Fruit fly (Drosophila melanogaster) whole organism, embryonic: ENCODE data around the gene CG6005.
A peak's percentile ranks its signal among the peaks of the same experiment; 100 is the strongest.

ENCODE experiments used
- ATbp ChIP-seq: fragments of 200-800 bp; sonication (Bioruptor generic); optimal IDR thresholded peaks from 2 replicates; lab custom pipeline; 2017; ENCODE audit warnings: missing biosample characterization, mild to moderate bottlenecking, missing genetic modification characterization, missing genetic modification reagents
- Adf1 ChIP-seq: fragments of 200-800 bp; sonication (Bioruptor generic); IDR thresholded peaks from 2 replicates; pipeline ENCODE4 v1.3.6; 2022; ENCODE audit warnings: missing biosample characterization, missing genetic modification characterization
- CG10209 ChIP-seq: fragments of 200-800 bp; sonication (Bioruptor generic); optimal IDR thresholded peaks from 3 replicates; lab custom pipeline; 2017; ENCODE audit warnings: missing biosample characterization, mild to moderate bottlenecking, missing genetic modification characterization, missing genetic modification reagents
- CG10565 ChIP-seq: fragments of 200-800 bp; sonication (Bioruptor generic); optimal IDR thresholded peaks from 3 replicates; lab custom pipeline; 2016; ENCODE audit warnings: missing biosample characterization, mild to moderate bottlenecking, missing genetic modification characterization
- CG11085 ChIP-seq: fragments of 200-800 bp; sonication (Bioruptor generic); IDR thresholded peaks from 2 replicates; pipeline ENCODE4 v1.3.6; 2022; ENCODE audit warnings: missing biosample characterization, missing genetic modification characterization
- CG11247 ChIP-seq: fragments of 200-800 bp; sonication (Bioruptor generic); IDR thresholded peaks from 2 replicates; pipeline ENCODE4 v1.3.6; 2022; ENCODE audit warnings: missing biosample characterization, missing genetic modification characterization
- CG14860 ChIP-seq: fragments of 200-800 bp; sonication (Bioruptor generic); IDR thresholded peaks from 3 replicates; pipeline ENCODE4 v1.3.6; 2022; ENCODE audit warnings: missing biosample characterization, missing genetic modification characterization; ENCODE audit not compliant: partially characterized antibody
- CG14965 ChIP-seq: fragments of 200-800 bp; sonication (Bioruptor generic); optimal IDR thresholded peaks from 2 replicates; lab custom pipeline; 2016; ENCODE audit warnings: missing biosample characterization, missing genetic modification characterization, borderline replicate concordance
- CG16813 ChIP-seq: fragments of 200-800 bp; sonication (Bioruptor generic); IDR thresholded peaks from 3 replicates; pipeline ENCODE4 v1.3.6; 2022; ENCODE audit warnings: missing biosample characterization, missing genetic modification characterization; ENCODE audit not compliant: partially characterized antibody
- CG2712 ChIP-seq: fragments of 200-800 bp; optimal IDR thresholded peaks from 3 replicates; lab custom pipeline; 2019; ENCODE audit warnings: missing biosample characterization, mild to moderate bottlenecking, missing genetic modification characterization, moderate library complexity
- CG31224 ChIP-seq: fragments of 200-800 bp; sonication (Bioruptor generic); IDR thresholded peaks from 2 replicates; pipeline ENCODE4 v1.3.6; 2022; ENCODE audit warnings: missing biosample characterization, missing genetic modification characterization
- CG31365 ChIP-seq: fragments of 200-800 bp; sonication (Bioruptor generic); optimal IDR thresholded peaks from 2 replicates; lab custom pipeline; 2018; ENCODE audit warnings: missing biosample characterization, mild to moderate bottlenecking, missing genetic modification characterization
- CG3726 ChIP-seq: fragments of 200-800 bp; sonication (Bioruptor generic); IDR thresholded peaks from 3 replicates; pipeline ENCODE4, ENCODE4 v1.3.6; 2022; ENCODE audit warnings: missing biosample characterization, missing genetic modification characterization
- CG4282 ChIP-seq: fragments of 200-800 bp; sonication (Bioruptor generic); optimal IDR thresholded peaks from 2 replicates; lab custom pipeline; 2016; ENCODE audit warnings: missing biosample characterization, missing genetic modification characterization
- CG4328 ChIP-seq: fragments of 200-800 bp; sonication (Bioruptor generic); optimal IDR thresholded peaks from 3 replicates; lab custom pipeline; 2017; ENCODE audit warnings: missing biosample characterization, missing genetic modification reagents, missing genetic modification characterization
- CG4424 ChIP-seq: fragments of 200-800 bp; sonication (Bioruptor generic); optimal IDR thresholded peaks from 3 replicates; lab custom pipeline; 2016; ENCODE audit warnings: missing biosample characterization, missing genetic modification characterization
- CG5180 ChIP-seq: fragments of 200-800 bp; sonication (Bioruptor generic); optimal IDR thresholded peaks from 3 replicates; lab custom pipeline; 2017; ENCODE audit warnings: missing biosample characterization, missing genetic modification characterization, mild to moderate bottlenecking, moderate library complexity, missing genetic modification reagents
- CG7357 ChIP-seq: fragments of 200-800 bp; sonication (Bioruptor generic); IDR thresholded peaks from 3 replicates; pipeline ENCODE4 v1.3.6; 2022; ENCODE audit warnings: missing biosample characterization, missing genetic modification characterization
- CG7372 ChIP-seq: fragments of 200-800 bp; sonication (Bioruptor generic); IDR thresholded peaks from 2 replicates; pipeline ENCODE4 v1.3.6; 2022; ENCODE audit warnings: missing biosample characterization, missing genetic modification characterization
- CG7839 ChIP-seq: fragments of 200-800 bp; sonication (Bioruptor generic); optimal IDR thresholded peaks from 3 replicates; lab custom pipeline; 2018; ENCODE audit warnings: missing biosample characterization, mild to moderate bottlenecking, missing genetic modification characterization, moderate library complexity
- Dfd ChIP-seq, 2 experiments: fragments of >200 bp; optimal IDR thresholded peaks; 2 replicates each; lab custom pipeline; 2017; ENCODE audit warnings: missing biosample characterization in 2 of 2, missing genetic modification characterization in 2 of 2
- Eip74EF ChIP-seq, 2 experiments: fragments of 200-800 bp in 1 of 2; fragments of >200 bp in 1 of 2; sonication (Bioruptor generic) in 1 of 2; optimal IDR thresholded peaks; 2 replicates each; lab custom pipeline; 2017 to 2019; ENCODE audit warnings: missing biosample characterization in 2 of 2, missing genetic modification characterization in 2 of 2, mild to moderate bottlenecking in 1 of 2, moderate library complexity in 1 of 2
- HLH54F ChIP-seq: fragments of 200-800 bp; sonication (Bioruptor generic); optimal IDR thresholded peaks from 3 replicates; lab custom pipeline; 2016; ENCODE audit warnings: missing biosample characterization, missing genetic modification characterization
- Lim3 ChIP-seq: fragments of 200-800 bp; sonication (Bioruptor generic); IDR thresholded peaks from 2 replicates; pipeline ENCODE4 v1.3.6; 2022; ENCODE audit warnings: missing biosample characterization, missing genetic modification characterization
- Med ChIP-seq: fragments of 200-800 bp; sonication (Bioruptor generic); peaks from one replicate; lab custom pipeline; 2016; ENCODE audit warnings: missing biosample characterization, missing genetic modification characterization, mild to moderate bottlenecking, inconsistent platforms, moderate library complexity
- Mes4 ChIP-seq: fragments of 200-800 bp; sonication (Bioruptor generic); optimal IDR thresholded peaks from 2 replicates; lab custom pipeline; 2016; ENCODE audit warnings: missing biosample characterization, missing genetic modification characterization
- Opbp ChIP-seq: fragments of 200-800 bp; sonication (Bioruptor generic); IDR thresholded peaks from 3 replicates; pipeline ENCODE4 v1.3.6; 2022; ENCODE audit warnings: missing biosample characterization, missing genetic modification characterization; ENCODE audit not compliant: partially characterized antibody
- Optix ChIP-seq: fragments of 200-800 bp; sonication (Bioruptor generic); IDR thresholded peaks from 3 replicates; pipeline ENCODE4 v1.3.6; 2022; ENCODE audit warnings: missing biosample characterization, missing genetic modification characterization
- Scr ChIP-seq: fragments of 200-800 bp; sonication (Bioruptor generic); IDR thresholded peaks from 2 replicates; pipeline ENCODE4 v1.3.6; 2022; ENCODE audit warnings: missing biosample characterization, missing genetic modification characterization; ENCODE audit not compliant: partially characterized antibody
- Side ChIP-seq: fragments of 200-800 bp; sonication (Bioruptor generic); optimal IDR thresholded peaks from 2 replicates; lab custom pipeline; 2016; ENCODE audit warnings: missing biosample characterization, missing genetic modification characterization
- Sox102F ChIP-seq: fragments of 200-800 bp; sonication (Bioruptor generic); optimal IDR thresholded peaks from 2 replicates; lab custom pipeline; 2018; ENCODE audit warnings: missing biosample characterization, mild to moderate bottlenecking, missing genetic modification characterization, moderate library complexity
- TFAM ChIP-seq: fragments of 200-800 bp; sonication (Bioruptor generic); optimal IDR thresholded peaks from 2 replicates; lab custom pipeline; 2017; ENCODE audit warnings: missing biosample characterization, missing genetic modification characterization, inconsistent platforms
- Xbp1 ChIP-seq: fragments of 200-800 bp; sonication (Bioruptor generic); optimal IDR thresholded peaks from 3 replicates; lab custom pipeline; 2016; ENCODE audit warnings: missing biosample characterization, mild to moderate bottlenecking, missing genetic modification characterization
- fd96Cb ChIP-seq: fragments of 200-800 bp; sonication (Bioruptor generic); optimal IDR thresholded peaks from 2 replicates; lab custom pipeline; 2018; ENCODE audit warnings: missing biosample characterization, mild to moderate bottlenecking, missing genetic modification characterization, moderate library complexity
- fu2 ChIP-seq: fragments of 200-800 bp; sonication (Bioruptor generic); optimal IDR thresholded peaks from 2 replicates; lab custom pipeline; 2016; ENCODE audit warnings: missing biosample characterization, missing genetic modification characterization
- grn ChIP-seq: fragments of 200-800 bp; sonication (Bioruptor generic); optimal IDR thresholded peaks from 3 replicates; lab custom pipeline; 2017; ENCODE audit warnings: missing biosample characterization, missing genetic modification characterization
- hb ChIP-seq: fragments of 200-800 bp; sonication (Bioruptor generic); IDR thresholded peaks from 3 replicates; pipeline ENCODE4 v1.3.6; 2022; ENCODE audit warnings: missing biosample characterization, missing genetic modification characterization; ENCODE audit not compliant: partially characterized antibody
- inv ChIP-seq: fragments of 200-800 bp; sonication (Bioruptor generic); IDR thresholded peaks from 2 replicates; pipeline ENCODE4 v1.3.6; 2022; ENCODE audit warnings: missing biosample characterization, missing genetic modification characterization; ENCODE audit not compliant: partially characterized antibody
- kah ChIP-seq: fragments of 200-800 bp; sonication (Bioruptor generic); optimal IDR thresholded peaks from 2 replicates; lab custom pipeline; 2018; ENCODE audit warnings: missing biosample characterization, mild to moderate bottlenecking, missing genetic modification characterization
- nerfin-1 ChIP-seq: fragments of 200-800 bp; sonication (Bioruptor generic); optimal IDR thresholded peaks from 3 replicates; lab custom pipeline; 2019; ENCODE audit warnings: missing biosample characterization, mild to moderate bottlenecking, missing genetic modification characterization, moderate library complexity
- p53 ChIP-seq: fragments of 200-800 bp; sonication (Bioruptor generic); optimal IDR thresholded peaks from 2 replicates; lab custom pipeline; 2016; ENCODE audit warnings: missing biosample characterization, missing genetic modification characterization
- pfk ChIP-seq: fragments of 200-800 bp; sonication (Bioruptor generic); optimal IDR thresholded peaks from 2 replicates; lab custom pipeline; 2018; ENCODE audit warnings: missing biosample characterization, mild to moderate bottlenecking, missing genetic modification characterization, moderate library complexity
- sim ChIP-seq: fragments of 200-800 bp; sonication (Bioruptor generic); IDR thresholded peaks from 2 replicates; pipeline ENCODE4 v1.3.6; 2022; ENCODE audit warnings: missing biosample characterization, missing genetic modification characterization
- stwl ChIP-seq: fragments of 200-800 bp; sonication (Bioruptor generic); optimal IDR thresholded peaks from 3 replicates; lab custom pipeline; 2018; ENCODE audit warnings: missing biosample characterization, mild to moderate bottlenecking, missing genetic modification characterization, moderate library complexity
- sug ChIP-seq: fragments of 200-800 bp; optimal IDR thresholded peaks from 2 replicates; lab custom pipeline; 2019; ENCODE audit warnings: missing biosample characterization, mild to moderate bottlenecking, missing genetic modification characterization, moderate library complexity
- toy ChIP-seq: fragments of 200-800 bp; sonication (Bioruptor generic); IDR thresholded peaks from 2 replicates; pipeline ENCODE4 v1.3.6; 2022; ENCODE audit warnings: missing biosample characterization, missing genetic modification characterization
- ttk ChIP-seq: fragments of 200-800 bp; sonication (Bioruptor generic); IDR thresholded peaks from 2 replicates; pipeline ENCODE4 v2.1.2; 2022; ENCODE audit warnings: missing biosample characterization, missing genetic modification characterization
- tup ChIP-seq: fragments of 200-800 bp; sonication (Bioruptor generic); optimal IDR thresholded peaks from 2 replicates; lab custom pipeline; 2016; ENCODE audit warnings: missing biosample characterization, mild to moderate bottlenecking, missing genetic modification characterization, moderate library complexity
- zfh1 ChIP-seq: fragments of 200-800 bp; sonication (Bioruptor generic); IDR thresholded peaks from 3 replicates; pipeline ENCODE4 v1.3.6; 2022; ENCODE audit warnings: missing biosample characterization, missing genetic modification characterization

CG6005 gene

dm6 chr3R:19023862-19024261, at the start of gene CG6005, which contains the start of gene CG14286 (continued):
- TF ChIP-seq fu2 (GFP tag; lab: Kevin White, UChicago), result peak; percentile 54
- no peak for TF ChIP-seq CG5180 (GFP tag; lab: Kevin White, UChicago)
- TF ChIP-seq p53 (GFP tag; lab: Kevin White, UChicago), result no peak
- peak; percentile 82 for TF ChIP-seq Scr (GFP tag; lab: Robert Waterston, UW)
- peak; percentile 83 for TF ChIP-seq Xbp1 (GFP tag; lab: Kevin White, UChicago)
- no peak for TF ChIP-seq nerfin-1 (tag; lab: Kevin White, UChicago)
- peak; percentile 74; the same call in 2 of the 3 replicates for TF ChIP-seq Opbp
- no peak for TF ChIP-seq Lim3
- peak; percentile 59 for TF ChIP-seq sug
- peak; percentile 46 for TF ChIP-seq stwl (tag; lab: Kevin White, UChicago)
- peak; percentile 71 for TF ChIP-seq HLH54F (GFP tag; lab: Kevin White, UChicago)
- no peak for TF ChIP-seq fd96Cb (tag; lab: Kevin White, UChicago)
- TF ChIP-seq pfk (GFP tag; lab: Kevin White, UChicago), result no peak
- no peak for TF ChIP-seq ATbp (GFP tag; lab: Kevin White, UChicago)
- TF ChIP-seq CG3726 (GFP tag; lab: Robert Waterston, UW), result no peak
- no peak for TF ChIP-seq sim (GFP tag; lab: Robert Waterston, UW)
- TF ChIP-seq Eip74EF (GFP tag; optimal IDR thresholded peaks at IDR 0.05; lab: Kevin White, UChicago), result no peak
- no peak for TF ChIP-seq CG10565 (GFP tag; lab: Kevin White, UChicago)
- no peak for TF ChIP-seq Dfd (GFP tag; optimal IDR thresholded peaks at IDR 0.05; lab: Kevin White, UChicago)
- peak; percentile 67; the same call in 1 of the 2 replicates for TF ChIP-seq CG11085 (GFP tag; lab: Robert Waterston, UW)
- no peak for TF ChIP-seq kah (GFP tag; lab: Kevin White, UChicago)
- TF ChIP-seq CG7372 (GFP tag; lab: Robert Waterston, UW), result peak; percentile 48; the same call in 1 of the 2 replicates
- peak; percentile 95 for TF ChIP-seq Med (GFP tag; lab: Kevin White, UChicago)
- peak; percentile 62; the same call in 1 of the 2 replicates for TF ChIP-seq CG11247 (GFP tag; lab: Robert Waterston, UW)
- TF ChIP-seq Mes4 (GFP tag; lab: Kevin White, UChicago), result no peak
- peak; percentile 33 for TF ChIP-seq Side (GFP tag; lab: Kevin White, UChicago)
- no peak for TF ChIP-seq grn (GFP tag; lab: Kevin White, UChicago)
- no peak for TF ChIP-seq CG4328 (GFP tag; lab: Kevin White, UChicago)
- TF ChIP-seq toy, result 0 out of 2 replicates have a peak, but pooled peaks have one; percentile 8
- TF ChIP-seq CG7839, result no peak
- peak; percentile 59 for TF ChIP-seq CG14860 (GFP tag; lab: Robert Waterston, UW)
- peak; percentile 22 for TF ChIP-seq CG2712
- no peak for TF ChIP-seq CG31365 (tag; lab: Kevin White, UChicago)
- TF ChIP-seq hb, result peak; percentile 52; the same call in 2 of the 3 replicates
- TF ChIP-seq TFAM, result no peak
- TF ChIP-seq zfh1 (GFP tag; lab: Robert Waterston, UW), result peak; percentile 73; the same call in 2 of the 3 replicates
- peak; percentile 21 for TF ChIP-seq CG4282 (GFP tag; lab: Kevin White, UChicago)
- peak; percentile 57; the same call in 1 of the 2 replicates for TF ChIP-seq inv (GFP tag; lab: Robert Waterston, UW)
- TF ChIP-seq tup, result peak; percentile 34
- TF ChIP-seq Sox102F, result peak; percentile 37
- TF ChIP-seq CG10209 (GFP tag; lab: Kevin White, UChicago), result peak; percentile 1
- peak; percentile 59; the same call in 1 of the 2 replicates for TF ChIP-seq CG31224 (GFP tag; lab: Robert Waterston, UW)
- TF ChIP-seq CG7357 (GFP tag; lab: Robert Waterston, UW), result no peak
- TF ChIP-seq CG16813 (GFP tag; lab: Robert Waterston, UW), result peak; percentile 76
- TF ChIP-seq CG4424 (GFP tag; lab: Kevin White, UChicago), result peak; percentile 58
- peak; percentile 28; the same call in 1 of the 2 replicates for TF ChIP-seq Adf1 (GFP tag; lab: Robert Waterston, UW)
- TF ChIP-seq ttk, result peak; percentile 73
- no peak for TF ChIP-seq CG14965 (GFP tag; lab: Kevin White, UChicago)
- peak; percentile 63; the same call in 2 of the 3 replicates for TF ChIP-seq Optix
